Worm (Caenorhabditis elegans) whole organism, L3 larva: ENCODE measurements around the gene srh-118.

Experiments used
- ZK546.5 ChIP-seq: sonication (generic microtip); optimal IDR thresholded peaks from 2 replicates; lab custom pipeline; 2017; ENCODE audit warnings: missing biosample characterization, missing genetic modification characterization
- aly-2 ChIP-seq: fragments of 150-350 bp; optimal IDR thresholded peaks from 2 replicates; lab custom pipeline; 2014; ENCODE audit warnings: missing biosample characterization, missing genetic modification characterization
- ceh-28 ChIP-seq: fragments of 150-350 bp; optimal IDR thresholded peaks from 2 replicates; lab custom pipeline; 2014; ENCODE audit warnings: missing biosample characterization, missing genetic modification reagents, missing genetic modification characterization
- daf-12 ChIP-seq: fragments of 150-350 bp; optimal IDR thresholded peaks from 2 replicates; lab custom pipeline; 2014; ENCODE audit warnings: missing biosample characterization, missing genetic modification reagents, missing genetic modification characterization
- elt-2 ChIP-seq: sonication (generic microtip); optimal IDR thresholded peaks from 2 replicates; lab custom pipeline; 2016; ENCODE audit warnings: missing genetic modification reagents, mild to moderate bottlenecking, missing genetic modification characterization, missing compliant biosample characterization
- fkh-10 ChIP-seq: sonication (generic microtip); optimal IDR thresholded peaks from 2 replicates; lab custom pipeline; 2017; ENCODE audit warnings: missing biosample characterization, missing genetic modification reagents, missing genetic modification characterization
- nfya-1 ChIP-seq: sonication (generic microtip); optimal IDR thresholded peaks from 2 replicates; lab custom pipeline; 2017; ENCODE audit warnings: missing genetic modification characterization, mild to moderate bottlenecking, missing compliant biosample characterization, antibody characterized with exemption, moderate library complexity; ENCODE audit not compliant: insufficient read depth

- no peak for TF ChIP-seq elt-2 (tag; lab: Kevin White, UChicago)
- TF ChIP-seq daf-12, result no peak
- no peak for TF ChIP-seq aly-2 (tag; lab: Kevin White, UChicago)
- no peak for TF ChIP-seq nfya-1 (tag; lab: Kevin White, UChicago)
- TF ChIP-seq fkh-10 (GFP tag; lab: Kevin White, UChicago), result no peak
- TF ChIP-seq ceh-28 (tag; lab: Kevin White, UChicago), result no peak
- TF ChIP-seq ZK546.5, result no peak
These were observed 37.9 kb downstream of the srh-118 start, which contains the start of gene str-200 for ce11 chrV:17458069-17458468.
